ENCODE assay signal across 6 worm cellular contexts in genomic region chrII:1159718-1160117, ce11.
TF ChIP-seq lines count a peak whose summit lies in the region.

No protein-coding gene starts in this region.

TF ChIP-seq in whole organism, L1 larva, 84 proteins besides CTCF, POLR2A, EP300 and RAD21:
- TF ChIP-seq elt-3 (tag; optimal IDR thresholded peaks at IDR 0.05; lab: Kevin White, UChicago) (no peak), elt-2 (tag; optimal IDR thresholded peaks at IDR 0.05; lab: Kevin White, UChicago) (peak; percentile 92), pax-3 (tag; optimal IDR thresholded peaks at IDR 0.05; lab: Kevin White, UChicago) (no peak), fkh-4 (tag; optimal IDR thresholded peaks at IDR 0.05; lab: Kevin White, UChicago; ENCODE audit: borderline replicate concordance) (no peak), irx-1 (tag; optimal IDR thresholded peaks at IDR 0.05; lab: Kevin White, UChicago) (no peak), skn-1 (tag; optimal IDR thresholded peaks at IDR 0.05; lab: Kevin White, UChicago) (no peak), egl-13 (tag; optimal IDR thresholded peaks at IDR 0.05; lab: Kevin White, UChicago) (no peak), tbx-2 (tag; optimal IDR thresholded peaks at IDR 0.05; lab: Kevin White, UChicago) (no peak), nhr-20 (tag; optimal IDR thresholded peaks at IDR 0.05; lab: Kevin White, UChicago) (peak; percentile 4), lin-13 (GFP tag; optimal IDR thresholded peaks at IDR 0.05; lab: Kevin White, UChicago) (no peak), efl-1 (optimal IDR thresholded peaks at IDR 0.05; lab: Kevin White, UChicago) (no peak), efl-1 (GFP tag; optimal IDR thresholded peaks at IDR 0.05 in 1 of 2; lab: Kevin White, UChicago) (peak in 1 of 2 experiments; percentile 76)

TF ChIP-seq in whole organism, L2 larva, 48 proteins besides CTCF, POLR2A, EP300 and RAD21:
- TF ChIP-seq sma-9 (GFP tag; optimal IDR thresholded peaks at IDR 0.05; lab: Kevin White, UChicago) (no peak), sma-9 (tag; optimal IDR thresholded peaks at IDR 0.05; lab: Kevin White, UChicago) (no peak), fos-1 (tag; optimal IDR thresholded peaks at IDR 0.05; lab: Kevin White, UChicago) (peak; percentile 48)

TF ChIP-seq in whole organism, L3 larva, 47 proteins besides CTCF, POLR2A, EP300 and RAD21 (continues in another document):
- TF ChIP-seq nhr-67 (tag; optimal IDR thresholded peaks at IDR 0.05; lab: Kevin White, UChicago), result no peak
- no peak for TF ChIP-seq nhr-76 (tag; optimal IDR thresholded peaks at IDR 0.05; lab: Kevin White, UChicago)
- TF ChIP-seq zag-1 (tag; optimal IDR thresholded peaks at IDR 0.05; lab: Kevin White, UChicago), result no peak
- TF ChIP-seq ceh-16 (tag; optimal IDR thresholded peaks at IDR 0.05; lab: Kevin White, UChicago), result no peak
- no peak for TF ChIP-seq aly-2 (tag; optimal IDR thresholded peaks at IDR 0.05; lab: Kevin White, UChicago)
- no peak for TF ChIP-seq pha-4 (tag; optimal IDR thresholded peaks at IDR 0.05; lab: Kevin White, UChicago)
- TF ChIP-seq nhr-43 (tag; optimal IDR thresholded peaks at IDR 0.05; lab: Kevin White, UChicago; ENCODE audit: poor library complexity, severe bottlenecking), result no peak
- no peak for TF ChIP-seq lin-39 (tag; optimal IDR thresholded peaks at IDR 0.05; lab: Kevin White, UChicago)
- no peak for TF ChIP-seq unc-62 (GFP tag; optimal IDR thresholded peaks at IDR 0.05; lab: Kevin White, UChicago)
- TF ChIP-seq mdl-1 (tag; optimal IDR thresholded peaks at IDR 0.05; lab: Kevin White, UChicago), result no peak
- no peak for TF ChIP-seq eor-1 (tag; optimal IDR thresholded peaks at IDR 0.05; lab: Kevin White, UChicago)
- TF ChIP-seq pqm-1 (tag; optimal IDR thresholded peaks at IDR 0.05; lab: Kevin White, UChicago), result peak; percentile 46
- TF ChIP-seq hmg-11 (tag; optimal IDR thresholded peaks at IDR 0.05; lab: Kevin White, UChicago), result no peak
- TF ChIP-seq ama-1 (optimal IDR thresholded peaks at IDR 0.05; lab: Kevin White, UChicago), result no peak
- TF ChIP-seq fkh-10 (GFP tag; optimal IDR thresholded peaks at IDR 0.05; lab: Kevin White, UChicago), result no peak
- peak; percentile 48 for TF ChIP-seq jun-1 (tag; optimal IDR thresholded peaks at IDR 0.05; lab: Kevin White, UChicago)
- no peak for TF ChIP-seq R02D3.7 (tag; optimal IDR thresholded peaks at IDR 0.05; lab: Kevin White, UChicago)
- TF ChIP-seq fos-1 (tag; optimal IDR thresholded peaks at IDR 0.05; lab: Kevin White, UChicago), result no peak
- no peak for TF ChIP-seq egl-5 (tag; optimal IDR thresholded peaks at IDR 0.05; lab: Kevin White, UChicago)
- TF ChIP-seq unc-39 (tag; optimal IDR thresholded peaks at IDR 0.05; lab: Kevin White, UChicago), result no peak
- TF ChIP-seq tbx-2 (tag; optimal IDR thresholded peaks at IDR 0.05; lab: Kevin White, UChicago), result no peak

TF ChIP-seq in whole organism, L4 larva, 104 proteins besides CTCF, POLR2A, EP300 and RAD21 (continues in another document):
- TF ChIP-seq pqm-1 (tag; optimal IDR thresholded peaks at IDR 0.05; lab: Kevin White, UChicago) (peak; percentile 70), hlh-11 (tag; optimal IDR thresholded peaks at IDR 0.05; lab: Kevin White, UChicago) (peak; percentile 31), pha-4 (GFP tag; IDR thresholded peaks at IDR 0.05; lab: Robert Waterston, UW) (no peak), pha-4 (tag; optimal IDR thresholded peaks at IDR 0.05; lab: Kevin White, UChicago) (no peak), nhr-102 (tag; optimal IDR thresholded peaks at IDR 0.05; lab: Kevin White, UChicago) (no peak), nhr-28 (tag; optimal IDR thresholded peaks at IDR 0.05; lab: Kevin White, UChicago) (peak; percentile 69), ama-1 (optimal IDR thresholded peaks at IDR 0.05; lab: Kevin White, UChicago) (no peak), T26A8.4 (GFP tag; IDR thresholded peaks at IDR 0.05; lab: Robert Waterston, UW) (no peak), ceh-62 (tag; optimal IDR thresholded peaks at IDR 0.05; lab: Kevin White, UChicago) (no peak), zfp-3 (GFP tag; conservative IDR thresholded peaks at IDR 0.05; lab: Robert Waterston, UW) (no peak), F10B5.3 (tag; optimal IDR thresholded peaks at IDR 0.05; lab: Kevin White, UChicago) (no peak), hlh-30 (tag; optimal IDR thresholded peaks at IDR 0.05; lab: Kevin White, UChicago; ENCODE audit: insufficient read depth) (no peak), dmd-6 (GFP tag; IDR thresholded peaks at IDR 0.05; lab: Robert Waterston, UW) (peak; percentile 65; the same call in 1 of the 2 replicates), ceh-82 (tag; optimal IDR thresholded peaks at IDR 0.05; lab: Kevin White, UChicago) (no peak), ceh-44 (GFP tag; IDR thresholded peaks at IDR 0.05; lab: Robert Waterston, UW) (no peak), nhr-6 (tag; optimal IDR thresholded peaks at IDR 0.05; lab: Kevin White, UChicago) (no peak), skn-1 (tag; optimal IDR thresholded peaks at IDR 0.05; lab: Kevin White, UChicago) (no peak), nhr-41 (GFP tag; IDR thresholded peaks at IDR 0.05; lab: Robert Waterston, UW) (no peak), snpc-1.2 (GFP tag; IDR thresholded peaks at IDR 0.05; lab: Robert Waterston, UW) (no peak), daf-16 (GFP tag; optimal IDR thresholded peaks at IDR 0.05; lab: Kevin White, UChicago) (no peak), daf-16 (tag; optimal IDR thresholded peaks at IDR 0.05; lab: Kevin White, UChicago) (peak; percentile 42), dmd-9 (GFP tag; IDR thresholded peaks at IDR 0.05; lab: Robert Waterston, UW) (no peak)

TF ChIP-seq in whole organism, late embryonic, 69 proteins besides CTCF, POLR2A, EP300 and RAD21:
- TF ChIP-seq odd-2 (tag; optimal IDR thresholded peaks at IDR 0.05; lab: Kevin White, UChicago) (no peak), elt-2 (tag; optimal IDR thresholded peaks at IDR 0.05; lab: Kevin White, UChicago) (peak; percentile 40)

TF ChIP-seq in whole organism, young adult, 124 proteins besides CTCF, POLR2A, EP300 and RAD21:
- TF ChIP-seq nhr-80 (tag; optimal IDR thresholded peaks at IDR 0.05; lab: Kevin White, UChicago) (peak; percentile 80), F57A8.1 (GFP tag; optimal IDR thresholded peaks at IDR 0.05; lab: Kevin White, UChicago) (no peak), cebp-1 (GFP tag; IDR thresholded peaks at IDR 0.05; lab: Robert Waterston, UW) (peak; percentile 75; the same call in 1 of the 2 replicates), cebp-1 (tag; optimal IDR thresholded peaks at IDR 0.05; lab: Kevin White, UChicago) (peak; percentile 83), cebp-2 (GFP tag; IDR thresholded peaks at IDR 0.05; lab: Robert Waterston, UW) (no peak), F52B5.7 (tag; optimal IDR thresholded peaks at IDR 0.05; lab: Kevin White, UChicago) (no peak)
